Worm (Caenorhabditis elegans): ENCODE data around the gene btb-2.

ce11 chrII:6386467-6386866, 15.3 kb upstream of the btb-2 start, which contains the start of gene F58F12.4:
- TF ChIP-seq nhr-237 (tag; optimal IDR thresholded peaks at IDR 0.05) (no peak), tbx-8 (GFP tag; optimal IDR thresholded peaks at IDR 0.05) (no peak)
